Fruit fly (Drosophila melanogaster) whole organism, prepupa: ENCODE measurements around the gene Cox17.

Experiments
- Blimp-1 ChIP-seq: fragments of 200-800 bp; sonication (Bioruptor generic); optimal IDR thresholded peaks from 3 replicates; lab custom pipeline; 2017; ENCODE audit warnings: missing biosample characterization, missing genetic modification characterization, mild to moderate bottlenecking, moderate library complexity, missing genetic modification reagents
- CG10631 ChIP-seq: fragments of 200-800 bp; sonication (Bioruptor generic); optimal IDR thresholded peaks from 2 replicates; lab custom pipeline; 2016; ENCODE audit warnings: missing biosample characterization, missing genetic modification characterization
- CG10669 ChIP-seq: fragments of 200-800 bp; sonication (Bioruptor generic); optimal IDR thresholded peaks from 3 replicates; lab custom pipeline; 2018; ENCODE audit warnings: missing biosample characterization, mild to moderate bottlenecking, missing genetic modification characterization, moderate library complexity
- CG11294 ChIP-seq: fragments of 200-800 bp; sonication (Bioruptor generic); IDR thresholded peaks from 2 replicates; pipeline ENCODE4 v1.3.6; 2022; ENCODE audit warnings: missing biosample characterization, missing genetic modification characterization
- CG11762 ChIP-seq: fragments of 200-800 bp; sonication (Bioruptor generic); optimal IDR thresholded peaks from 3 replicates; lab custom pipeline; 2016; ENCODE audit warnings: missing biosample characterization, missing genetic modification characterization; ENCODE audit not compliant: insufficient read depth
- CG11902 ChIP-seq: fragments of 200-800 bp; sonication (Bioruptor generic); optimal IDR thresholded peaks from 3 replicates; lab custom pipeline; 2016; ENCODE audit warnings: missing biosample characterization, missing genetic modification characterization
- CG15336 ChIP-seq: fragments of 200-800 bp; sonication (Bioruptor generic); IDR thresholded peaks from 2 replicates; pipeline ENCODE4 v1.3.6; 2022; ENCODE audit warnings: missing biosample characterization, missing genetic modification characterization
- CG1621 ChIP-seq: fragments of 200-800 bp; sonication (Bioruptor generic); optimal IDR thresholded peaks from 3 replicates; lab custom pipeline; 2018; ENCODE audit warnings: missing biosample characterization, mild to moderate bottlenecking, missing genetic modification characterization
- CG16779 ChIP-seq: fragments of 200-800 bp; sonication (Bioruptor generic); optimal IDR thresholded peaks from 3 replicates; lab custom pipeline; 2017; ENCODE audit warnings: missing biosample characterization, mild to moderate bottlenecking, missing genetic modification characterization
- CG3032 ChIP-seq: fragments of 200-800 bp; optimal IDR thresholded peaks from 2 replicates; lab custom pipeline; 2019; ENCODE audit warnings: missing biosample characterization, mild to moderate bottlenecking, missing genetic modification characterization, moderate library complexity
- CG31627 ChIP-seq: fragments of 200-800 bp; sonication (Bioruptor generic); optimal IDR thresholded peaks from 3 replicates; lab custom pipeline; 2016; ENCODE audit warnings: missing biosample characterization, missing genetic modification characterization
- CG32006 ChIP-seq: fragments of 200-800 bp; sonication (Bioruptor generic); optimal IDR thresholded peaks from 3 replicates; lab custom pipeline; 2017; ENCODE audit warnings: missing biosample characterization, mild to moderate bottlenecking, missing genetic modification characterization
- CG34406 ChIP-seq: fragments of 200-800 bp; sonication (Bioruptor generic); optimal IDR thresholded peaks from 3 replicates; lab custom pipeline; 2016; ENCODE audit warnings: missing biosample characterization, missing genetic modification characterization
- CG6163 ChIP-seq: fragments of 200-800 bp; sonication (Bioruptor generic); IDR thresholded peaks from 3 replicates; pipeline ENCODE4 v1.3.6; 2022; ENCODE audit warnings: missing biosample characterization, missing genetic modification characterization
- CG6276 ChIP-seq: fragments of 200-800 bp; sonication (Bioruptor generic); optimal IDR thresholded peaks from 2 replicates; lab custom pipeline; 2017; ENCODE audit warnings: missing biosample characterization, mild to moderate bottlenecking, missing genetic modification characterization
- CG6792 ChIP-seq: fragments of 200-800 bp; sonication (Bioruptor generic); optimal IDR thresholded peaks from 3 replicates; lab custom pipeline; 2016; ENCODE audit warnings: missing biosample characterization, missing genetic modification characterization
- CG6808 ChIP-seq: fragments of 200-800 bp; sonication (Bioruptor generic); optimal IDR thresholded peaks from 3 replicates; lab custom pipeline; 2017; ENCODE audit warnings: missing biosample characterization, missing genetic modification characterization, mild to moderate bottlenecking, moderate library complexity, missing genetic modification reagents
- CG7368 ChIP-seq: fragments of 200-800 bp; sonication (Bioruptor generic); optimal IDR thresholded peaks from 3 replicates; lab custom pipeline; 2016; ENCODE audit warnings: missing biosample characterization, missing genetic modification characterization
- CG8119 ChIP-seq: fragments of 200-800 bp; sonication (Bioruptor generic); IDR thresholded peaks from 3 replicates; pipeline ENCODE4 v1.3.6; 2022; ENCODE audit warnings: missing biosample characterization, missing genetic modification characterization
- CG8319 ChIP-seq: fragments of 200-800 bp; sonication (Bioruptor generic); optimal IDR thresholded peaks from 3 replicates; lab custom pipeline; 2016; ENCODE audit warnings: missing biosample characterization, missing genetic modification characterization
- CG9139 ChIP-seq: fragments of 200-800 bp; sonication (Bioruptor generic); optimal IDR thresholded peaks from 3 replicates; lab custom pipeline; 2017; ENCODE audit warnings: missing biosample characterization, mild to moderate bottlenecking, missing genetic modification characterization
- Eip93F ChIP-seq: fragments of 200-800 bp; sonication (Bioruptor generic); optimal IDR thresholded peaks from 2 replicates; lab custom pipeline; 2016; ENCODE audit warnings: missing biosample characterization, mild to moderate bottlenecking, missing genetic modification characterization
- Ets21C ChIP-seq: fragments of 200-800 bp; sonication (Bioruptor generic); optimal IDR thresholded peaks from 3 replicates; lab custom pipeline; 2016; ENCODE audit warnings: missing biosample characterization, missing genetic modification characterization
- Gug ChIP-seq: fragments of 200-800 bp; sonication (Bioruptor generic); IDR thresholded peaks from 2 replicates; pipeline ENCODE4 v1.3.6; 2022; ENCODE audit warnings: missing biosample characterization, missing genetic modification characterization
- Hr4 ChIP-seq: fragments of 200-800 bp; sonication (Bioruptor generic); optimal IDR thresholded peaks from 3 replicates; lab custom pipeline; 2016; ENCODE audit warnings: missing biosample characterization, missing genetic modification characterization
- Lpt ChIP-seq: fragments of 200-800 bp; sonication (Bioruptor generic); optimal IDR thresholded peaks from 3 replicates; lab custom pipeline; 2016; ENCODE audit warnings: missing biosample characterization, missing genetic modification characterization
- Met ChIP-seq: fragments of 200-800 bp; sonication (Bioruptor generic); optimal IDR thresholded peaks from 3 replicates; lab custom pipeline; 2016; ENCODE audit warnings: missing biosample characterization, missing genetic modification characterization
- OdsH ChIP-seq: fragments of 200-800 bp; sonication (Bioruptor generic); optimal IDR thresholded peaks from 3 replicates; lab custom pipeline; 2016; ENCODE audit warnings: missing biosample characterization, missing genetic modification characterization
- Smox ChIP-seq: fragments of 200-800 bp; sonication (Bioruptor generic); optimal IDR thresholded peaks from 3 replicates; lab custom pipeline; 2016; ENCODE audit warnings: missing biosample characterization, missing genetic modification characterization
- Sox102F ChIP-seq: fragments of 200-800 bp; sonication (Bioruptor generic); optimal IDR thresholded peaks from 2 replicates; lab custom pipeline; 2016; ENCODE audit warnings: missing biosample characterization, mild to moderate bottlenecking, missing genetic modification characterization
- Sox14 ChIP-seq: fragments of 200-800 bp; sonication (Bioruptor generic); optimal IDR thresholded peaks from 3 replicates; lab custom pipeline; 2016; ENCODE audit warnings: missing biosample characterization, missing genetic modification characterization
- Sox15 ChIP-seq: fragments of 200-800 bp; sonication (Bioruptor generic); optimal IDR thresholded peaks from 3 replicates; lab custom pipeline; 2016; ENCODE audit warnings: missing biosample characterization, missing genetic modification characterization
- achi ChIP-seq: fragments of 200-800 bp; sonication (Bioruptor generic); optimal IDR thresholded peaks from 3 replicates; lab custom pipeline; 2016; ENCODE audit warnings: missing biosample characterization, missing genetic modification characterization
- acj6 ChIP-seq: fragments of 200-800 bp; sonication (Bioruptor generic); optimal IDR thresholded peaks from 3 replicates; lab custom pipeline; 2016; ENCODE audit warnings: missing biosample characterization, missing genetic modification characterization
- cyc ChIP-seq: fragments of 200-800 bp; sonication (Bioruptor generic); optimal IDR thresholded peaks from 3 replicates; lab custom pipeline; 2016; ENCODE audit warnings: missing biosample characterization, missing genetic modification characterization
- dac ChIP-seq: fragments of 200-800 bp; sonication (Bioruptor generic); optimal IDR thresholded peaks from 2 replicates; lab custom pipeline; 2017; ENCODE audit warnings: missing biosample characterization, mild to moderate bottlenecking, missing genetic modification characterization
- dsx ChIP-seq: fragments of 200-800 bp; optimal IDR thresholded peaks from 3 replicates; lab custom pipeline; 2019; ENCODE audit warnings: missing biosample characterization, mild to moderate bottlenecking, missing genetic modification characterization, moderate library complexity; ENCODE audit not compliant: poor library complexity, severe bottlenecking
- eg ChIP-seq: fragments of 200-800 bp; sonication (Bioruptor generic); IDR thresholded peaks from 3 replicates; pipeline ENCODE4 v1.3.6; 2022; ENCODE audit warnings: missing biosample characterization, missing genetic modification characterization
- fd59A ChIP-seq: fragments of 200-800 bp; sonication (Bioruptor generic); optimal IDR thresholded peaks from 2 replicates; lab custom pipeline; 2017; ENCODE audit warnings: missing biosample characterization, mild to moderate bottlenecking, missing genetic modification characterization, missing genetic modification reagents
- fkh ChIP-seq: fragments of 200-800 bp; sonication (Bioruptor generic); optimal IDR thresholded peaks from 3 replicates; lab custom pipeline; 2017; ENCODE audit warnings: missing biosample characterization, mild to moderate bottlenecking, missing genetic modification characterization, moderate library complexity
- net ChIP-seq: fragments of 200-800 bp; sonication (Bioruptor generic); optimal IDR thresholded peaks from 3 replicates; lab custom pipeline; 2016; ENCODE audit warnings: missing biosample characterization, missing genetic modification characterization
- pdm3 ChIP-seq: fragments of 200-800 bp; sonication (Bioruptor generic); optimal IDR thresholded peaks from 3 replicates; lab custom pipeline; 2016; ENCODE audit warnings: missing biosample characterization, missing genetic modification characterization
- salr ChIP-seq, 2 experiments: fragments of 200-800 bp; sonication (Bioruptor generic); optimal IDR thresholded peaks; 3 replicates each; lab custom pipeline; 2016 to 2018; ENCODE audit warnings: missing biosample characterization in 2 of 2, missing genetic modification characterization in 2 of 2, mild to moderate bottlenecking in 1 of 2
- ss ChIP-seq, 2 experiments: fragments of 200-800 bp; sonication (Bioruptor generic); optimal IDR thresholded peaks; 2 replicates in 1 of 2; 3 replicates in 1 of 2; lab custom pipeline; 2017 to 2018; ENCODE audit warnings: mild to moderate bottlenecking in 2 of 2, missing biosample characterization in 2 of 2, missing genetic modification characterization in 2 of 2, moderate library complexity in 1 of 2
- topi ChIP-seq: fragments of 200-800 bp; sonication (Bioruptor generic); optimal IDR thresholded peaks from 3 replicates; lab custom pipeline; 2016; ENCODE audit warnings: missing biosample characterization, missing genetic modification characterization
- vri ChIP-seq: fragments of 200-800 bp; sonication (Bioruptor generic); optimal IDR thresholded peaks from 3 replicates; lab custom pipeline; 2016; ENCODE audit warnings: missing biosample characterization, mild to moderate bottlenecking, missing genetic modification characterization

The Cox17 gene

DNA sequence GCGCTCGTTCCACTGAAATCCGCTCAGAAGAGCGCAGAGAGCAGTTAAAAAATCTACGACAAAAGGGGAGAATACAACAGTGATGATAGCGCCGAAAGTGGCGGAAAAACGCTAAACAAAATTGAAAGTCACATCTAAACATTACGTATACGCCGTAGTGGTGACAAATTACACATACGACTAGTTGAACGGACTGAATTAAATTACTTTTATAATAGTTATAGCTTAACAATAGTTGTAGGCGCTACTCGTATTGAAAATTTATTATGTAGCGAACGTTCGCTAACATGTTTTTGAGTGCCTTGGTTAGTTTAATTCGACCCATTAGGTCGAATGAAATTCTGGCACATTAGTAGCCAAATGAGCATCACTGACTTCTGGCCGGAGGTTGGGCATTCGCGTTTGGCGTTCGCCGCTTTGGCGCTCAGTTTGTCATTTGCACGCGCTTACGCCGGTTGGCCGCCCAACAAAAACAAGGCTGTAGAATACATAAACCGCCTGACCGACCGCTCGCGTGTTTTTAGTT lies 40.7 kb downstream of the Cox17 start, which contains the start of gene CG5541 (continued):
- TF ChIP-seq dsx (GFP tag; lab: Kevin White, UChicago) (peak; percentile 18), Blimp-1 (GFP tag; lab: Kevin White, UChicago) (no peak), CG32006 (GFP tag; lab: Kevin White, UChicago) (peak; percentile 2), CG11294 (GFP tag; lab: Robert Waterston, UW) (no peak), fkh (GFP tag; lab: Kevin White, UChicago) (peak; percentile 30), Smox (GFP tag; lab: Kevin White, UChicago) (peak; percentile 31), Eip93F (GFP tag; lab: Kevin White, UChicago) (no peak)

DNA sequence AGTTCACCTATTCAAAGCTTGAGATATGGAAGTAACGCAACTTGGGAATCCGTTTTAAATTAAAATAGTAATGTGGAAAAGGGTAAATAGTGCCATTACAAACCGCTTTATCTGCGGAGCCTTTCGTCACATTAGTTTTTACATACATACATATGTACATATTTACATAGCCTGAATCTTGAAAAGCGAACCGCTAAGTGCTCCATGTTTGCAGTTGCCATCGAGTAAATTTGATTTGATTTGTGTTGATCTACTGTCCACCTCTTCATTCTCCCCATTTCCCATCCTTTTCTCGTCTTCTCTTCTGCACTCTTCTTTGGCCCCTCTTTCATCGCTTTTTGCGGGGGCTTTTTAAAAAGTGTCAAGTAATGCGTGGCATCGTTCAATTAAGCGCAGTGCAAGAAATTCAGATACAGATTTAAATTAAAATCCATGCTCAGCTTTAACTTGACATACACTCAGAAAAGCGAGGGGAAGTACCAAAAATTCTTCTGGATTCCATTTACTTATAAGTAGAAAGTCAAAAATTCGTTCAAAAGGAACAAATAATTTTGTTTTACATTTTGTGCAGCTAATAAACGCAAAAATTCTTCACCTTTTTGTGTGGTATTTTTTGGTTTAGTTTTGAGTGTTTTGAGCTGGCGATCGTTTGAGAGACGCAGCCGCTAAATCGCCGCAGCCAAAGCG lies 41.3 kb downstream of the Cox17 start:
- TF ChIP-seq CG6792 (peak; percentile 82), net (GFP tag; lab: Kevin White, UChicago) (peak; percentile 82), Sox14 (peak; percentile 85), acj6 (peak; percentile 80), CG1621 (tag; lab: Kevin White, UChicago) (peak; percentile 46), Hr4 (GFP tag; lab: Kevin White, UChicago) (peak; percentile 85), OdsH (GFP tag; lab: Kevin White, UChicago) (peak; percentile 82), CG10669 (peak; percentile 67), CG7368 (peak; percentile 70), CG10631 (peak; percentile 73), eg (GFP tag; lab: Robert Waterston, UW) (peak; percentile 95), fkh (GFP tag; lab: Kevin White, UChicago) (peak; percentile 95), CG32006 (GFP tag; lab: Kevin White, UChicago) (peak; percentile 88), Sox102F (GFP tag; lab: Kevin White, UChicago) (peak; percentile 80), CG6808 (GFP tag; lab: Kevin White, UChicago) (no peak), dac (GFP tag; lab: Kevin White, UChicago) (peak; percentile 50), Sox15 (GFP tag; lab: Kevin White, UChicago) (peak; percentile 46), CG11294 (GFP tag; lab: Robert Waterston, UW) (peak; percentile 77), CG9139 (GFP tag; lab: Kevin White, UChicago) (peak; percentile 12), pdm3 (GFP tag; lab: Kevin White, UChicago) (peak; percentile 86), Ets21C (GFP tag; lab: Kevin White, UChicago) (peak; percentile 67), CG6163 (GFP tag; lab: Robert Waterston, UW) (peak; percentile 94), CG31627 (GFP tag; lab: Kevin White, UChicago) (peak; percentile 82), CG34406 (peak; percentile 74), Gug (GFP tag; lab: Robert Waterston, UW) (peak; percentile 87), CG6276 (GFP tag; lab: Kevin White, UChicago) (peak; percentile 79), vri (peak; percentile 64), fd59A (no peak), CG11902 (GFP tag; lab: Kevin White, UChicago) (peak; percentile 60), ss (GFP tag; optimal IDR thresholded peaks at IDR 0.05; lab: Kevin White, UChicago) (no peak), Smox (GFP tag; lab: Kevin White, UChicago) (peak; percentile 81), salr (GFP tag; optimal IDR thresholded peaks at IDR 0.05; lab: Kevin White, UChicago) (peak; percentile 13 to 60), CG8119 (peak; percentile 89), CG3032 (peak; percentile 52), CG8319 (GFP tag; lab: Kevin White, UChicago) (peak; percentile 12), CG11762 (GFP tag; lab: Kevin White, UChicago) (peak; percentile 35), Eip93F (GFP tag; lab: Kevin White, UChicago) (peak; percentile 68), Lpt (GFP tag; lab: Kevin White, UChicago) (peak; percentile 73), cyc (peak; percentile 84), CG15336 (GFP tag; lab: Robert Waterston, UW) (peak; percentile 93), CG16779 (tag; lab: Kevin White, UChicago) (peak; percentile 63), Blimp-1 (GFP tag; lab: Kevin White, UChicago) (peak; percentile 12), topi (GFP tag; lab: Kevin White, UChicago) (peak; percentile 84), achi (GFP tag; lab: Kevin White, UChicago) (peak; percentile 77), Met (GFP tag; lab: Kevin White, UChicago) (peak; percentile 82)
